Worm (Caenorhabditis elegans): ENCODE results near the gene col-143.

- TF ChIP-seq lir-3 (tag; optimal IDR thresholded peaks at IDR 0.05) (no peak), mes-2 (tag; optimal IDR thresholded peaks at IDR 0.05; ENCODE audit: poor library complexity, severe bottlenecking) (no peak), aly-2 (tag; optimal IDR thresholded peaks at IDR 0.05) (no peak), ama-1 (optimal IDR thresholded peaks at IDR 0.05) (no peak), nhr-77 (tag; optimal IDR thresholded peaks at IDR 0.05) (no peak), ceh-20 (GFP tag; IDR thresholded peaks at IDR 0.05) (no peak), hmg-1.1 (GFP tag; IDR thresholded peaks at IDR 0.05) (0 out of 2 replicates have a peak, but pooled peaks have one; percentile 18), lin-15B (tag; optimal IDR thresholded peaks at IDR 0.05) (no peak), mdt-29 (GFP tag; IDR thresholded peaks at IDR 0.05) (no peak), nhr-237 (tag; optimal IDR thresholded peaks at IDR 0.05) (no peak), pha-4 (GFP tag; IDR thresholded peaks at IDR 0.05) (no peak), pha-4 (tag; optimal IDR thresholded peaks at IDR 0.05) (no peak), zag-1 (tag; optimal IDR thresholded peaks at IDR 0.05) (no peak), skn-1 (tag; optimal IDR thresholded peaks at IDR 0.05) (no peak), nhr-102 (tag; optimal IDR thresholded peaks at IDR 0.05) (no peak)
Measured at ce11 chrV:6874735-6875134, 39.3 kb downstream of the col-143 start.
